Worm (Caenorhabditis elegans) whole organism, L4 larva: ENCODE results near the gene C18H9.6.
A peak's percentile ranks its signal among the peaks of the same experiment; 100 is the strongest.

ENCODE experiments used
- F26F4.8 ChIP-seq: fragments of 200-800 bp; sonication (Bioruptor generic); conservative IDR thresholded peaks from 2 replicates; pipeline ENCODE4 v1.3.6; 2022; ENCODE audit warnings: missing genetic modification characterization, missing compliant biosample characterization
- F37D6.2 ChIP-seq: sonication (generic microtip); optimal IDR thresholded peaks from 2 replicates; lab custom pipeline; 2016; ENCODE audit warnings: mild to moderate bottlenecking, missing genetic modification characterization, missing compliant biosample characterization
- R02D3.7 ChIP-seq: fragments of 150-350 bp; sonication (generic microtip); optimal IDR thresholded peaks from 3 replicates; lab custom pipeline; 2014; ENCODE audit warnings: missing biosample characterization, missing genetic modification characterization
- T20F7.1 ChIP-seq: fragments of 200-800 bp; sonication (Bioruptor generic); optimal IDR thresholded peaks from 2 replicates; lab custom pipeline; 2018; ENCODE audit warnings: mild to moderate bottlenecking, missing genetic modification characterization, missing compliant biosample characterization
- T26A8.4 ChIP-seq: fragments of 200-800 bp; sonication (Bioruptor generic); IDR thresholded peaks from 2 replicates; pipeline ENCODE4 v1.3.6; 2022; ENCODE audit warnings: missing genetic modification characterization, missing compliant biosample characterization
- Y105C5A.15 ChIP-seq: fragments of 200-800 bp; sonication (Bioruptor generic); IDR thresholded peaks from 2 replicates; pipeline ENCODE4 v1.3.6; 2022; ENCODE audit warnings: missing genetic modification characterization, missing compliant biosample characterization
- Y48G9A.11 ChIP-seq: fragments of 200-800 bp; sonication (Bioruptor generic); IDR thresholded peaks from 2 replicates; pipeline ENCODE4 v1.3.6; 2022; ENCODE audit warnings: missing genetic modification reagents, missing genetic modification characterization, missing compliant biosample characterization
- aha-1 ChIP-seq: fragments of 150-350 bp; peaks from one replicate; lab custom pipeline; 2014; ENCODE audit warnings: missing biosample characterization, missing genetic modification characterization
- aly-2 ChIP-seq: sonication (generic microtip); optimal IDR thresholded peaks from 2 replicates; lab custom pipeline; 2018; ENCODE audit warnings: missing biosample characterization, missing genetic modification characterization
- ceh-28 ChIP-seq: fragments of 150-350 bp; optimal IDR thresholded peaks from 2 replicates; lab custom pipeline; 2014; ENCODE audit warnings: missing biosample characterization, missing genetic modification reagents, missing genetic modification characterization
- ceh-44 ChIP-seq: fragments of 200-800 bp; sonication (Bioruptor generic); IDR thresholded peaks from 2 replicates; pipeline ENCODE4 v1.3.6; 2022; ENCODE audit warnings: missing genetic modification reagents, missing genetic modification characterization, missing compliant biosample characterization
- ceh-62 ChIP-seq: sonication (generic microtip); optimal IDR thresholded peaks from 2 replicates; lab custom pipeline; 2017; ENCODE audit warnings: missing biosample characterization, missing genetic modification characterization
- ctbp-1 ChIP-seq: fragments of 200-800 bp; sonication (Bioruptor generic); IDR thresholded peaks from 2 replicates; pipeline ENCODE4 v1.3.6; 2022; ENCODE audit warnings: missing genetic modification reagents, missing genetic modification characterization, missing compliant biosample characterization
- daf-16 ChIP-seq, 3 experiments: sonication (generic microtip); optimal IDR thresholded peaks; 2 replicates each; lab custom pipeline; 2016 to 2017; ENCODE audit warnings: missing genetic modification characterization in 3 of 3, missing genetic modification reagents in 3 of 3, mild to moderate bottlenecking in 2 of 3, missing compliant biosample characterization in 2 of 3, missing biosample characterization in 1 of 3, moderate library complexity in 1 of 3
- daf-8 ChIP-seq: fragments of 200-800 bp; sonication (Bioruptor generic); IDR thresholded peaks from 2 replicates; pipeline ENCODE4 v1.3.6; 2022; ENCODE audit warnings: missing genetic modification characterization, missing compliant biosample characterization
- dmd-6 ChIP-seq: fragments of 200-800 bp; sonication (Bioruptor generic); IDR thresholded peaks from 2 replicates; pipeline ENCODE4 v1.3.6; 2022; ENCODE audit warnings: missing genetic modification reagents, missing genetic modification characterization, missing compliant biosample characterization
- dmd-8 ChIP-seq: fragments of 200-800 bp; sonication (Bioruptor generic); IDR thresholded peaks from 2 replicates; pipeline ENCODE4 v1.3.6; 2022; ENCODE audit warnings: missing genetic modification characterization, missing compliant biosample characterization
- dmd-9 ChIP-seq: fragments of 200-800 bp; sonication (Bioruptor generic); IDR thresholded peaks from 2 replicates; pipeline ENCODE4 v1.3.6; 2022; ENCODE audit warnings: missing genetic modification reagents, missing genetic modification characterization, missing compliant biosample characterization
- dpl-1 ChIP-seq: fragments of 150-350 bp; optimal IDR thresholded peaks from 2 replicates; lab custom pipeline; 2014; ENCODE audit warnings: missing biosample characterization, missing genetic modification reagents, missing genetic modification characterization
- dve-1 ChIP-seq: sonication (generic microtip); optimal IDR thresholded peaks from 2 replicates; lab custom pipeline; 2017; ENCODE audit warnings: antibody characterized with exemption, mild to moderate bottlenecking, missing genetic modification characterization, missing compliant biosample characterization; ENCODE audit not compliant: insufficient read depth
- egl-43 ChIP-seq: fragments of 200-800 bp; sonication (Bioruptor generic); IDR thresholded peaks from 2 replicates; pipeline ENCODE4 v1.3.6; 2022; ENCODE audit warnings: missing genetic modification reagents, missing genetic modification characterization, missing compliant biosample characterization
- fkh-10 ChIP-seq: fragments of 150-350 bp; optimal IDR thresholded peaks from 2 replicates; lab custom pipeline; 2014; ENCODE audit warnings: missing biosample characterization, missing genetic modification reagents, missing genetic modification characterization
- hmg-1.1 ChIP-seq: fragments of 200-800 bp; sonication (Bioruptor generic); IDR thresholded peaks from 2 replicates; pipeline ENCODE4 v1.3.6; 2022; ENCODE audit warnings: missing genetic modification reagents, missing genetic modification characterization, missing compliant biosample characterization
- lim-7 ChIP-seq: fragments of 200-800 bp; sonication (Bioruptor generic); IDR thresholded peaks from 2 replicates; pipeline ENCODE4 v1.3.6; 2022; ENCODE audit warnings: missing genetic modification characterization, missing compliant biosample characterization
- lin-13 ChIP-seq: fragments of 150-350 bp; optimal IDR thresholded peaks from 2 replicates; lab custom pipeline; 2014; ENCODE audit warnings: missing biosample characterization, missing genetic modification reagents, missing genetic modification characterization
- lin-39 ChIP-seq: fragments of 150-350 bp; optimal IDR thresholded peaks from 2 replicates; lab custom pipeline; 2014; ENCODE audit warnings: missing biosample characterization, missing genetic modification reagents, missing genetic modification characterization
- lir-3 ChIP-seq: sonication (generic microtip); optimal IDR thresholded peaks from 2 replicates; lab custom pipeline; 2016; ENCODE audit warnings: mild to moderate bottlenecking, missing genetic modification characterization, missing compliant biosample characterization
- mdl-1 ChIP-seq, 2 experiments: fragments of 150-350 bp in 1 of 2; sonication (generic microtip) in 1 of 2; optimal IDR thresholded peaks; 2 replicates each; lab custom pipeline; 2014 to 2017; ENCODE audit warnings: missing biosample characterization in 2 of 2, missing genetic modification characterization in 2 of 2
- mdt-29 ChIP-seq: fragments of 200-800 bp; sonication (Bioruptor generic); IDR thresholded peaks from 2 replicates; pipeline ENCODE4 v1.3.6; 2022; ENCODE audit warnings: missing genetic modification reagents, missing genetic modification characterization, missing compliant biosample characterization
- mep-1 ChIP-seq: fragments of 150-350 bp; sonication (generic microtip); optimal IDR thresholded peaks from 3 replicates; lab custom pipeline; 2014; ENCODE audit warnings: missing biosample characterization, missing genetic modification characterization
- nhr-28 ChIP-seq: fragments of 150-350 bp; optimal IDR thresholded peaks from 2 replicates; lab custom pipeline; 2014; ENCODE audit warnings: missing biosample characterization, missing genetic modification characterization
- nhr-48 ChIP-seq: sonication (generic microtip); optimal IDR thresholded peaks from 2 replicates; lab custom pipeline; 2016; ENCODE audit warnings: mild to moderate bottlenecking, missing genetic modification characterization, missing compliant biosample characterization
- nhr-76 ChIP-seq: fragments of 150-350 bp; optimal IDR thresholded peaks from 2 replicates; lab custom pipeline; 2014; ENCODE audit warnings: missing biosample characterization, missing genetic modification characterization
- nhr-77 ChIP-seq: fragments of 150-350 bp; optimal IDR thresholded peaks from 2 replicates; lab custom pipeline; 2014; ENCODE audit warnings: missing biosample characterization, missing genetic modification characterization
- pqm-1 ChIP-seq: sonication (generic microtip); optimal IDR thresholded peaks from 2 replicates; lab custom pipeline; 2017; ENCODE audit warnings: missing biosample characterization, missing genetic modification characterization
- saeg-2 ChIP-seq: fragments of 200-800 bp; sonication (Bioruptor generic); IDR thresholded peaks from 2 replicates; pipeline ENCODE4 v1.3.6; 2022; ENCODE audit warnings: missing genetic modification reagents, missing genetic modification characterization, missing compliant biosample characterization
- unc-130 ChIP-seq: sonication (generic microtip); optimal IDR thresholded peaks from 2 replicates; lab custom pipeline; 2016; ENCODE audit warnings: missing genetic modification reagents, missing genetic modification characterization, missing compliant biosample characterization
- unc-62 ChIP-seq, 3 experiments: fragments of 150-350 bp in 1 of 3; sonication (generic microtip); optimal IDR thresholded peaks in 2 of 3; peaks in 1 of 3; 1 replicate in 1 of 3; 2 replicates in 2 of 3; lab custom pipeline; 2014 to 2017; ENCODE audit warnings: missing biosample characterization in 3 of 3, missing genetic modification characterization in 3 of 3, missing genetic modification reagents in 3 of 3, missing genotype in 1 of 3
- vab-7 ChIP-seq: fragments of 200-800 bp; sonication (Bioruptor generic); IDR thresholded peaks from 2 replicates; pipeline ENCODE4 v1.3.6; 2022; ENCODE audit warnings: missing genetic modification reagents, missing genetic modification characterization, missing compliant biosample characterization
- zag-1 ChIP-seq: fragments of 150-350 bp; optimal IDR thresholded peaks from 2 replicates; lab custom pipeline; 2014; ENCODE audit warnings: missing biosample characterization, missing genetic modification characterization
- ztf-7 ChIP-seq: fragments of 150-350 bp; optimal IDR thresholded peaks from 2 replicates; lab custom pipeline; 2014; ENCODE audit warnings: missing biosample characterization, missing genetic modification characterization

Gene C18H9.6

DNA sequence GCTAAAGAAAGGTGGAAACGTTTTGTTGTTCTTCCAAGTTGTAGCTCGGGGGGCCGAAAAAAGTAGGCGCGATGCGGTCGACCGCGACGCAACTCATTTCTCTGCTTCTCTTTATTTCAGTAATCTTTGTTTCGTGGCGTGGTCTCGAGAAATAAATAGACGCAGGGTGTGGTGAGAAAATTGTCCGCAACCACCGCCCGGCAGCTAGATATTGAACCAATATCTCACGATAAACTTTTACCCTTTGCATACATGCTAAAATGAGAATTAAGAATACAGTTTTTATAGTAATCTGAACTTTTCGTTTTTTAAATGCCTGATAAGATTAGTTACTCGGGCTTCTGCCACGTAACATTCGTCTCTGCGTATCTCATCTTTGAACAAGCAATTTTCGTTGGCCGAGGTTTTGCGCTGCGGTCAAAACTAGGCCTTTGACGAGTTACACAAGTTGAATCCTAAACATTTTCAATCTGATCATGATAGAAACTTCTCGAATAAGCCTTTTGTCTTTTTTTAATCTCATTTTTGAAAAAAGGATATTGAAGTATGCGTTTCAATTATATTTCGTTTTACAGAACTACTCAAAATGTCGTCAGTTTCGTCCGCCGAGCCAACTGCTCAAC, 17.7 kb downstream of the C18H9.6 start, which contains the start of gene gyf-1 (continued):
- TF ChIP-seq ctbp-1 (GFP tag; lab: Robert Waterston, UW) (0 out of 2 replicates have a peak, but pooled peaks have one; percentile 34), ceh-44 (GFP tag; lab: Robert Waterston, UW) (no peak), vab-7 (GFP tag; lab: Robert Waterston, UW) (peak; percentile 34; the same call in 1 of the 2 replicates), fkh-10 (no peak), dmd-6 (GFP tag; lab: Robert Waterston, UW) (peak; percentile 29; the same call in 1 of the 2 replicates), dpl-1 (GFP tag; lab: Kevin White, UChicago) (peak; percentile 24), nhr-48 (tag; lab: Kevin White, UChicago) (no peak), mdl-1 (tag; optimal IDR thresholded peaks at IDR 0.05; lab: Kevin White, UChicago) (peak in 1 of 2 experiments; percentile 7)

DNA sequence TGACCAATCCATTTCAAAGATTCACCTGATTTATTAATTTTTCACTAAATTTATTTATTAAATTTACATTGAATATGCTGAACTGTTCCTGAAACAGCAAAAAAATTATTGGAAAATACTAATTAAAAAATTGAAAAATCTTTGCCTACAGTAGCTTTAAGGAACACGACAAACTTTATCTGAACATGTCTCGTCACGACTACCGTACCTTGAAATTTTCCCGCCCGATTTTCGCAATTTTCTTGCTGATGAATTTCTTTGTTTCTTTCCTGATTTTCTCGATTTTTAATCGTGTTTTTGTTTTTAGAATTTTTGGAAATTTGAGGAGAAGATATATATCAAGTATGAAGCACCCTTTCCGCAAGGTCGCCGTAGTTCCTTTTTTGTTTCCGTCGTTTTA, 18.5 kb downstream of the C18H9.6 start:
- peak in 1 of 2 experiments; percentile 24 for TF ChIP-seq unc-62 (GFP tag; optimal IDR thresholded peaks at IDR 0.05 in 1 of 2; lab: Kevin White, UChicago)
- TF ChIP-seq unc-62 (tag; optimal IDR thresholded peaks at IDR 0.05; lab: Kevin White, UChicago), result no peak
- TF ChIP-seq nhr-76 (tag; lab: Kevin White, UChicago), result no peak
- peak; percentile 41 for TF ChIP-seq unc-130 (GFP tag; lab: Kevin White, UChicago)

ce11 chrII:6681478-6681877, 19.9 kb downstream of the C18H9.6 start:
- TF ChIP-seq nhr-28 (tag; lab: Kevin White, UChicago) (peak; percentile 50), dmd-6 (GFP tag; lab: Robert Waterston, UW) (peak; percentile 58; the same call in 1 of the 2 replicates), pqm-1 (tag; lab: Kevin White, UChicago) (peak; percentile 72), dve-1 (tag; lab: Kevin White, UChicago) (no peak), F26F4.8 (GFP tag; lab: Robert Waterston, UW) (no peak), ceh-28 (tag; lab: Kevin White, UChicago) (no peak), nhr-77 (peak; percentile 18)

ce11 chrII:6679724-6680123, 21.7 kb downstream of the C18H9.6 start, which contains the start of gene ift-74:
Gene ift-74, plus strand, starts transcription at chrII:6680024.
- TF ChIP-seq R02D3.7 (tag; lab: Kevin White, UChicago) (no peak), ceh-62 (tag; lab: Kevin White, UChicago) (no peak)

DNA sequence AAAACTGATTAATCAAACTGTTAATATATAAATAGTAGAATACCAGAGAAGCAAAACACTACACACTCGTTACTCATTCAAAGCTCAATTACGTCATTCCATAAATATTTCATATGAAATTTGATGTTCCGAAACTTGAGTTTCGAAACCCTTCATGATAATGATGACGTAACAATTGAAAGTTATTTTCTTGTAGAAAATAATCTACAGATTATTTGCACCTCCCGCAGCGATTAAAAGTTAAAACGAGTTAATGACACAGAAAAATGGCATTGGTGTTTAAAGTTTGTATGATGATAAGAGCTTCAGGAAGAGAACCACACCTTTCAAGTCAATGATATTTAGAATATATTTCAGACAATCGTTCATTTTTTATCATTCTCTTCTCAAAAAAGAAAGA, 27.5 kb downstream of the C18H9.6 start, which contains the start of gene H43E16.1:
H43E16.1 (plus strand) TSS at position 375 of the 400 bp plus-strand sequence.
- no peak for TF ChIP-seq egl-43 (GFP tag; lab: Robert Waterston, UW)
- no peak for TF ChIP-seq saeg-2 (GFP tag; lab: Robert Waterston, UW)
- no peak for TF ChIP-seq ceh-62 (tag; lab: Kevin White, UChicago)
- no peak for TF ChIP-seq dmd-8
- peak; percentile 41 for TF ChIP-seq aha-1 (tag; lab: Kevin White, UChicago)
- no peak for TF ChIP-seq ztf-7
- no peak for TF ChIP-seq nhr-48 (tag; lab: Kevin White, UChicago)
- TF ChIP-seq T26A8.4 (GFP tag; lab: Robert Waterston, UW), result no peak
- peak; percentile 63 for TF ChIP-seq nhr-28 (tag; lab: Kevin White, UChicago)
- TF ChIP-seq F26F4.8 (GFP tag; lab: Robert Waterston, UW), result no peak
- TF ChIP-seq F37D6.2 (tag; lab: Kevin White, UChicago), result no peak
- TF ChIP-seq mep-1 (tag; lab: Kevin White, UChicago), result no peak
- TF ChIP-seq lin-13 (GFP tag; lab: Kevin White, UChicago), result no peak
- TF ChIP-seq T20F7.1 (GFP tag; lab: Kevin White, UChicago), result no peak
- TF ChIP-seq dve-1 (tag; lab: Kevin White, UChicago), result no peak
- no peak for TF ChIP-seq daf-8 (GFP tag; lab: Robert Waterston, UW)
- no peak for TF ChIP-seq zag-1
- no peak for TF ChIP-seq lim-7
- no peak for TF ChIP-seq dmd-9 (GFP tag; lab: Robert Waterston, UW)
- TF ChIP-seq mdt-29 (GFP tag; lab: Robert Waterston, UW), result no peak
- TF ChIP-seq lir-3 (tag; lab: Kevin White, UChicago), result no peak
- TF ChIP-seq aly-2 (tag; lab: Kevin White, UChicago), result no peak
- TF ChIP-seq lin-39 (tag; lab: Kevin White, UChicago), result no peak
- TF ChIP-seq Y105C5A.15 (GFP tag; lab: Robert Waterston, UW), result no peak
- TF ChIP-seq hmg-1.1 (GFP tag; lab: Robert Waterston, UW), result no peak
- peak; percentile 32 for TF ChIP-seq nhr-77
- TF ChIP-seq Y48G9A.11 (GFP tag; lab: Robert Waterston, UW), result no peak
- TF ChIP-seq ctbp-1 (GFP tag; lab: Robert Waterston, UW), result no peak
- TF ChIP-seq daf-16 (GFP tag; optimal IDR thresholded peaks at IDR 0.05; lab: Kevin White, UChicago), result no peak
- peak; percentile 57 for TF ChIP-seq daf-16 (tag; optimal IDR thresholded peaks at IDR 0.05; lab: Kevin White, UChicago)
